Worm (Caenorhabditis elegans) whole organism, L1 larva: ENCODE data around the gene idh-2.

Source experiments
- C16A3.4 ChIP-seq: fragments of 150-350 bp; optimal IDR thresholded peaks from 2 replicates; lab custom pipeline; 2014; ENCODE audit warnings: missing biosample characterization, missing genetic modification characterization
- C34B4.2 ChIP-seq: sonication (generic microtip); optimal IDR thresholded peaks from 2 replicates; lab custom pipeline; 2017; ENCODE audit warnings: mild to moderate bottlenecking, missing genetic modification characterization, missing compliant biosample characterization
- F16B12.6 ChIP-seq: fragments of 150-350 bp; optimal IDR thresholded peaks from 2 replicates; lab custom pipeline; 2014; ENCODE audit warnings: missing biosample characterization, missing genetic modification characterization
- aha-1 ChIP-seq: fragments of 150-350 bp; optimal IDR thresholded peaks from 2 replicates; lab custom pipeline; 2014; ENCODE audit warnings: missing biosample characterization, missing genetic modification characterization
- alr-1 ChIP-seq: fragments of 200-800 bp; sonication (Bioruptor generic); optimal IDR thresholded peaks from 2 replicates; lab custom pipeline; 2018; ENCODE audit warnings: borderline replicate concordance, mild to moderate bottlenecking, missing genetic modification characterization, missing compliant biosample characterization
- aly-2 ChIP-seq: fragments of 150-350 bp; optimal IDR thresholded peaks from 2 replicates; lab custom pipeline; 2014; ENCODE audit warnings: missing biosample characterization, missing genetic modification characterization
- ama-1 ChIP-seq: fragments of 150-350 bp; optimal IDR thresholded peaks from 2 replicates; lab custom pipeline; 2014
- ceh-63 ChIP-seq: fragments of 200-800 bp; sonication (Bioruptor generic); optimal IDR thresholded peaks from 2 replicates; lab custom pipeline; 2018; ENCODE audit warnings: mild to moderate bottlenecking, missing genetic modification characterization, missing compliant biosample characterization
- ceh-88 ChIP-seq: fragments of 200-800 bp; sonication (Bioruptor generic); IDR thresholded peaks from 2 replicates; pipeline ENCODE4 v1.3.6; 2022; ENCODE audit warnings: missing genetic modification characterization, missing compliant biosample characterization
- ceh-90 ChIP-seq: sonication (generic microtip); optimal IDR thresholded peaks from 2 replicates; lab custom pipeline; 2016; ENCODE audit warnings: missing genetic modification characterization, missing compliant biosample characterization
- ces-1 ChIP-seq: fragments of 150-350 bp; optimal IDR thresholded peaks from 2 replicates; lab custom pipeline; 2014; ENCODE audit warnings: missing biosample characterization, missing genetic modification reagents, missing genetic modification characterization
- dpl-1 ChIP-seq, 3 experiments: fragments of 150-350 bp in 2 of 3; sonication (generic microtip) in 1 of 3; optimal IDR thresholded peaks; 2 replicates each; lab custom pipeline; 2014 to 2017; ENCODE audit warnings: missing biosample characterization in 3 of 3, missing genetic modification characterization in 3 of 3, missing genetic modification reagents in 3 of 3
- efl-1 ChIP-seq, 4 experiments: fragments of 150-350 bp; optimal IDR thresholded peaks in 3 of 4; peaks in 1 of 4; 1 replicate in 1 of 4; 2 replicates in 3 of 4; lab custom pipeline; 2014; ENCODE audit warnings: missing biosample characterization in 2 of 4, missing genetic modification characterization in 2 of 4, missing genetic modification reagents in 2 of 4
- efl-3 ChIP-seq: fragments of 200-800 bp; sonication (Bioruptor generic); optimal IDR thresholded peaks from 2 replicates; lab custom pipeline; 2018; ENCODE audit warnings: mild to moderate bottlenecking, missing genetic modification characterization, missing compliant biosample characterization
- egl-13 ChIP-seq: sonication (generic microtip); optimal IDR thresholded peaks from 2 replicates; lab custom pipeline; 2016; ENCODE audit warnings: missing genotype, missing genetic modification reagents, missing genetic modification characterization, missing compliant biosample characterization
- egl-27 ChIP-seq, 2 experiments: fragments of 150-350 bp in 1 of 2; sonication (generic microtip); optimal IDR thresholded peaks; 3 replicates each; lab custom pipeline; 2017 to 2018; ENCODE audit warnings: missing biosample characterization in 2 of 2, missing genetic modification characterization in 2 of 2, missing genetic modification reagents in 2 of 2
- fkh-10 ChIP-seq: sonication (generic microtip); optimal IDR thresholded peaks from 2 replicates; lab custom pipeline; 2017; ENCODE audit warnings: missing biosample characterization, missing genetic modification reagents, missing genetic modification characterization
- fkh-4 ChIP-seq: sonication (generic microtip); optimal IDR thresholded peaks from 2 replicates; lab custom pipeline; 2016; ENCODE audit warnings: missing compliant biosample characterization, missing genetic modification characterization, borderline replicate concordance
- fkh-8 ChIP-seq: sonication (generic microtip); optimal IDR thresholded peaks from 2 replicates; lab custom pipeline; 2016; ENCODE audit warnings: mild to moderate bottlenecking, missing genetic modification characterization, missing compliant biosample characterization
- fos-1 ChIP-seq: fragments of 150-350 bp; optimal IDR thresholded peaks from 2 replicates; lab custom pipeline; 2014; ENCODE audit warnings: missing biosample characterization, missing genetic modification characterization
- grh-1 ChIP-seq: fragments of 200-800 bp; sonication (Bioruptor generic); IDR thresholded peaks from 2 replicates; pipeline ENCODE4 v1.3.6; 2022; ENCODE audit warnings: missing genetic modification reagents, missing genetic modification characterization, missing compliant biosample characterization
- hpl-2 ChIP-seq: fragments of 150-350 bp; optimal IDR thresholded peaks from 2 replicates; lab custom pipeline; 2014; ENCODE audit warnings: missing biosample characterization, missing genetic modification reagents, missing genetic modification characterization
- isw-1 ChIP-seq: fragments of 200-800 bp; sonication (Bioruptor generic); IDR thresholded peaks from 2 replicates; pipeline ENCODE4 v1.3.6; 2022; ENCODE audit warnings: missing genetic modification characterization, missing compliant biosample characterization
- lin-13 ChIP-seq: fragments of 150-350 bp; optimal IDR thresholded peaks from 2 replicates; lab custom pipeline; 2014; ENCODE audit warnings: missing biosample characterization, missing genetic modification reagents, missing genetic modification characterization
- lin-15B ChIP-seq: fragments of 150-350 bp; sonication (generic microtip); optimal IDR thresholded peaks from 3 replicates; lab custom pipeline; 2014; ENCODE audit warnings: missing biosample characterization, missing genetic modification characterization
- lir-3 ChIP-seq: sonication (generic microtip); optimal IDR thresholded peaks from 2 replicates; lab custom pipeline; 2016; ENCODE audit warnings: mild to moderate bottlenecking, missing genetic modification characterization, moderate library complexity, missing compliant biosample characterization; ENCODE audit not compliant: poor library complexity
- mef-2 ChIP-seq: fragments of 150-350 bp; optimal IDR thresholded peaks from 2 replicates; lab custom pipeline; 2014; ENCODE audit warnings: missing biosample characterization, missing genetic modification characterization
- mep-1 ChIP-seq: fragments of 150-350 bp; optimal IDR thresholded peaks from 2 replicates; lab custom pipeline; 2014; ENCODE audit warnings: missing biosample characterization, missing genetic modification characterization
- nhr-11 ChIP-seq: fragments of 150-350 bp; optimal IDR thresholded peaks from 2 replicates; lab custom pipeline; 2014; ENCODE audit warnings: missing biosample characterization, missing genetic modification characterization
- nhr-12 ChIP-seq: sonication (generic microtip); optimal IDR thresholded peaks from 2 replicates; lab custom pipeline; 2017; ENCODE audit warnings: missing biosample characterization, missing genetic modification characterization
- nhr-19 ChIP-seq: fragments of 200-800 bp; sonication (Bioruptor generic); conservative IDR thresholded peaks from 2 replicates; pipeline ENCODE4 v1.3.6; 2022; ENCODE audit warnings: missing genetic modification characterization, missing compliant biosample characterization
- nhr-20 ChIP-seq: sonication (generic microtip); optimal IDR thresholded peaks from 2 replicates; lab custom pipeline; 2016; ENCODE audit warnings: mild to moderate bottlenecking, missing genetic modification characterization, missing compliant biosample characterization
- nhr-28 ChIP-seq: fragments of 150-350 bp; optimal IDR thresholded peaks from 2 replicates; lab custom pipeline; 2014; ENCODE audit warnings: missing biosample characterization, missing genetic modification characterization
- nhr-71 ChIP-seq: sonication (generic microtip); optimal IDR thresholded peaks from 2 replicates; lab custom pipeline; 2016; ENCODE audit warnings: mild to moderate bottlenecking, missing genetic modification characterization, moderate library complexity, missing compliant biosample characterization
- nhr-76 ChIP-seq: sonication (generic microtip); optimal IDR thresholded peaks from 2 replicates; lab custom pipeline; 2017; ENCODE audit warnings: missing biosample characterization, missing genetic modification characterization
- nhr-77 ChIP-seq: fragments of 150-350 bp; optimal IDR thresholded peaks from 2 replicates; lab custom pipeline; 2014; ENCODE audit warnings: missing biosample characterization, missing genetic modification characterization
- rnt-1 ChIP-seq: sonication (generic microtip); optimal IDR thresholded peaks from 2 replicates; lab custom pipeline; 2016; ENCODE audit warnings: mild to moderate bottlenecking, missing genetic modification characterization, moderate library complexity, missing compliant biosample characterization
- snu-23 ChIP-seq: sonication (generic microtip); optimal IDR thresholded peaks from 2 replicates; lab custom pipeline; 2016; ENCODE audit warnings: missing genetic modification characterization, missing compliant biosample characterization
- sptf-1 ChIP-seq: fragments of 150-350 bp; optimal IDR thresholded peaks from 2 replicates; lab custom pipeline; 2014; ENCODE audit warnings: missing biosample characterization, missing genetic modification characterization
- sup-37 ChIP-seq: fragments of 200-800 bp; sonication (Bioruptor generic); optimal IDR thresholded peaks from 2 replicates; lab custom pipeline; 2018; ENCODE audit warnings: mild to moderate bottlenecking, missing genetic modification characterization, missing compliant biosample characterization
- swsn-7 ChIP-seq: sonication (generic microtip); optimal IDR thresholded peaks from 2 replicates; lab custom pipeline; 2016; ENCODE audit warnings: missing genetic modification characterization, missing compliant biosample characterization
- tbx-2 ChIP-seq: sonication (generic microtip); optimal IDR thresholded peaks from 2 replicates; lab custom pipeline; 2016; ENCODE audit warnings: missing genetic modification characterization, missing compliant biosample characterization
- tlp-1 ChIP-seq: fragments of 150-350 bp; optimal IDR thresholded peaks from 2 replicates; lab custom pipeline; 2014; ENCODE audit warnings: missing biosample characterization, missing genetic modification characterization
- unc-130 ChIP-seq: fragments of 150-350 bp; optimal IDR thresholded peaks from 2 replicates; lab custom pipeline; 2017; ENCODE audit warnings: missing biosample characterization, missing genetic modification characterization, inconsistent platforms
- unc-30 ChIP-seq: sonication (generic microtip); optimal IDR thresholded peaks from 2 replicates; lab custom pipeline; 2017; ENCODE audit warnings: missing biosample characterization, missing genetic modification characterization
- unc-98 ChIP-seq: fragments of 200-800 bp; sonication (Bioruptor generic); IDR thresholded peaks from 2 replicates; pipeline ENCODE4 v1.3.6; 2022; ENCODE audit warnings: missing genetic modification characterization, missing compliant biosample characterization
- xbp-1 ChIP-seq: sonication (generic microtip); optimal IDR thresholded peaks from 2 replicates; lab custom pipeline; 2016; ENCODE audit warnings: missing genetic modification characterization, missing compliant biosample characterization
- zag-1 ChIP-seq: fragments of 150-350 bp; optimal IDR thresholded peaks from 2 replicates; lab custom pipeline; 2014; ENCODE audit warnings: missing biosample characterization, missing genetic modification characterization
- zip-4 ChIP-seq: fragments of 200-800 bp; sonication (Bioruptor generic); optimal IDR thresholded peaks from 2 replicates; lab custom pipeline; 2018; ENCODE audit warnings: mild to moderate bottlenecking, missing genetic modification characterization, moderate library complexity, missing compliant biosample characterization
- ztf-4 ChIP-seq: fragments of 150-350 bp; optimal IDR thresholded peaks from 2 replicates; lab custom pipeline; 2014; ENCODE audit warnings: missing biosample characterization, missing genetic modification characterization

idh-2 gene

DNA sequence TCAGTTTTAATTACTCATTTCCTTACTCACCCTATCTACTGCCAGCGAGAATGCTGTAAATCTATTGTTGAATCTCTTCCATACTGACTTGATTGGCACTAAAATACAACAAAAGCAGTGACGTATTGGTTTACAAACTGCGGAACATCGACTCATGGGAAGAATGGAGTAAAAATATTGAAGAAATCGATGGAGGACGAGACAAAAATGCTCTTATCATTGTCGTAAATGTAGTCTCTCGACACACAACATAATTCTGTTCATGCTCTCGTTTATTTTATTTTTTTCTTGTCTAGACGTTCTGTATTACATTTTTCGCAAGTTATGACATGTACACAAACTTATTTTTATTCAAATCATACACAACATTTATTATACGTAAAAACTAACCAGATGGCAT lies 12.0 kb upstream of the idh-2 start, which contains the start of gene C34F6.11:
Gene C34F6.11 (minus strand): TSS at position 160 of the 400 bp plus-strand sequence.
- no peak for TF ChIP-seq efl-1 (optimal IDR thresholded peaks at IDR 0.05; lab: Kevin White, UChicago)
- peak in 1 of 2 experiments; percentile 82 for TF ChIP-seq efl-1 (GFP tag; optimal IDR thresholded peaks at IDR 0.05 in 1 of 2; lab: Kevin White, UChicago)
- no peak for TF ChIP-seq fkh-10
- no peak for TF ChIP-seq nhr-20 (tag; lab: Kevin White, UChicago)
- no peak for TF ChIP-seq hpl-2 (GFP tag; lab: Kevin White, UChicago)
- TF ChIP-seq nhr-11 (tag; lab: Kevin White, UChicago): no peak
- no peak for TF ChIP-seq zip-4 (GFP tag; lab: Kevin White, UChicago)
- TF ChIP-seq ceh-63: no peak

DNA sequence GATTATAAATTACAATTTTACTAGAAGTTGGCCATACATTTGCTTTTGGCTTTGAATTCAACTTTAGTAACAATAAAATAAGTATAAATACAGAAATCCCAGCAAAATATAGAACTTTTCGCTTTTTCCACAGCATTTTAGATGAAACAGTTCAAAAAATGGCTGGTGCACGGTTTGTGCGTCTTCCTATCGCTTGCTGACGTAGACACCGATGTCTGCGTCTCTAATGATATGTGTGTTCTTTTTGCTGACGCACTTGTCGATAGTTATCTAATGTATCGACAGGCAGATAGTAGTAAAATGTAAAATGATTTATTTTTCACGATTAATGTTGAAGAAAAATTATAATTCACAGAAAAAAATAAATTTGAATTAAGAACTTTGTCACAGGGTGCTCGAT lies 8.8 kb upstream of the idh-2 start, which contains the start of gene hst-2:
Gene hst-2 (minus strand): TSS at position 203 of the 400 bp plus-strand sequence.
- no peak for TF ChIP-seq zag-1 (tag; lab: Kevin White, UChicago)
- TF ChIP-seq mep-1 (tag; lab: Kevin White, UChicago): peak; percentile 99
- peak; percentile 96 for TF ChIP-seq unc-130 (tag; lab: Kevin White, UChicago)
- TF ChIP-seq fkh-8 (tag; lab: Kevin White, UChicago): peak; percentile 76
- peak; percentile 80 for TF ChIP-seq hpl-2 (GFP tag; lab: Kevin White, UChicago)
- TF ChIP-seq C16A3.4 (tag; lab: Kevin White, UChicago): peak; percentile 90
- peak; percentile 81 for TF ChIP-seq isw-1
- peak; percentile 68 for TF ChIP-seq fkh-10
- peak; percentile 78 for TF ChIP-seq zip-4 (GFP tag; lab: Kevin White, UChicago)
- TF ChIP-seq nhr-11 (tag; lab: Kevin White, UChicago): peak; percentile 89
- TF ChIP-seq efl-3: peak; percentile 55
- TF ChIP-seq nhr-19 (GFP tag; lab: Robert Waterston, UW): peak; percentile 94
- no peak for TF ChIP-seq tlp-1 (tag; lab: Kevin White, UChicago)
- peak; percentile 86 for TF ChIP-seq aha-1 (tag; lab: Kevin White, UChicago)
- TF ChIP-seq ztf-4: peak; percentile 67
- TF ChIP-seq nhr-28 (tag; lab: Kevin White, UChicago): no peak
- TF ChIP-seq C34B4.2 (tag; lab: Kevin White, UChicago): no peak
- TF ChIP-seq dpl-1 (GFP tag; optimal IDR thresholded peaks at IDR 0.05; lab: Kevin White, UChicago): peak; percentile 73 to 82 (median 77)
- peak; percentile 82 to 84 for TF ChIP-seq efl-1 (optimal IDR thresholded peaks at IDR 0.05; lab: Kevin White, UChicago)
- peak; percentile 68 to 97 for TF ChIP-seq efl-1 (GFP tag; optimal IDR thresholded peaks at IDR 0.05 in 1 of 2; lab: Kevin White, UChicago)
- TF ChIP-seq egl-27 (tag; optimal IDR thresholded peaks at IDR 0.05; lab: Kevin White, UChicago): no peak
- no peak for TF ChIP-seq unc-98 (GFP tag; lab: Robert Waterston, UW)
- peak; percentile 76 for TF ChIP-seq aly-2 (tag; lab: Kevin White, UChicago)
- TF ChIP-seq ceh-88: peak; percentile 80
- TF ChIP-seq lir-3 (tag; lab: Kevin White, UChicago): peak; percentile 81
- TF ChIP-seq sup-37: peak; percentile 86
- TF ChIP-seq fkh-4 (tag; lab: Kevin White, UChicago): peak; percentile 57
- peak; percentile 81 for TF ChIP-seq lin-13 (GFP tag; lab: Kevin White, UChicago)
- TF ChIP-seq alr-1 (tag; lab: Kevin White, UChicago): no peak
- TF ChIP-seq nhr-76: no peak
- peak; percentile 97 for TF ChIP-seq nhr-71
- no peak for TF ChIP-seq ceh-63
- TF ChIP-seq ama-1 (lab: Kevin White, UChicago): peak; percentile 1
- peak; percentile 94 for TF ChIP-seq grh-1
- peak; percentile 94 for TF ChIP-seq swsn-7 (tag; lab: Kevin White, UChicago)
- peak; percentile 95 for TF ChIP-seq rnt-1 (tag; lab: Kevin White, UChicago)
- TF ChIP-seq mef-2 (tag; lab: Kevin White, UChicago): peak; percentile 84
- TF ChIP-seq egl-13: peak; percentile 83
- peak; percentile 96 for TF ChIP-seq snu-23 (GFP tag; lab: Kevin White, UChicago)
- peak; percentile 97 for TF ChIP-seq tbx-2 (tag; lab: Kevin White, UChicago)
- peak; percentile 93 for TF ChIP-seq xbp-1 (tag; lab: Kevin White, UChicago)
- no peak for TF ChIP-seq ceh-90 (tag; lab: Kevin White, UChicago)
- peak; percentile 88 for TF ChIP-seq nhr-77
- TF ChIP-seq fos-1 (tag; lab: Kevin White, UChicago): peak; percentile 87
- no peak for TF ChIP-seq ces-1 (GFP tag; lab: Kevin White, UChicago)
- no peak for TF ChIP-seq lin-15B (tag; lab: Kevin White, UChicago)
- TF ChIP-seq sptf-1 (tag; lab: Kevin White, UChicago): no peak
- TF ChIP-seq unc-30 (tag; lab: Kevin White, UChicago): no peak
- TF ChIP-seq F16B12.6 (tag; lab: Kevin White, UChicago): peak; percentile 73
- no peak for TF ChIP-seq nhr-12 (tag; lab: Kevin White, UChicago)
